Fruit fly (Drosophila melanogaster) whole organism, prepupa: ENCODE measurements around the gene CG15646.

Source experiments
- Blimp-1 ChIP-seq: fragments of 200-800 bp; sonication (Bioruptor generic); optimal IDR thresholded peaks from 3 replicates; lab custom pipeline; 2017; ENCODE audit warnings: missing biosample characterization, missing genetic modification characterization, mild to moderate bottlenecking, moderate library complexity, missing genetic modification reagents
- CG10631 ChIP-seq: fragments of 200-800 bp; sonication (Bioruptor generic); optimal IDR thresholded peaks from 2 replicates; lab custom pipeline; 2016; ENCODE audit warnings: missing biosample characterization, missing genetic modification characterization
- CG10669 ChIP-seq: fragments of 200-800 bp; sonication (Bioruptor generic); optimal IDR thresholded peaks from 3 replicates; lab custom pipeline; 2018; ENCODE audit warnings: missing biosample characterization, mild to moderate bottlenecking, missing genetic modification characterization, moderate library complexity
- CG11762 ChIP-seq: fragments of 200-800 bp; sonication (Bioruptor generic); optimal IDR thresholded peaks from 3 replicates; lab custom pipeline; 2016; ENCODE audit warnings: missing biosample characterization, missing genetic modification characterization; ENCODE audit not compliant: insufficient read depth
- CG1621 ChIP-seq: fragments of 200-800 bp; sonication (Bioruptor generic); optimal IDR thresholded peaks from 3 replicates; lab custom pipeline; 2018; ENCODE audit warnings: missing biosample characterization, mild to moderate bottlenecking, missing genetic modification characterization
- CG3032 ChIP-seq: fragments of 200-800 bp; optimal IDR thresholded peaks from 2 replicates; lab custom pipeline; 2019; ENCODE audit warnings: missing biosample characterization, mild to moderate bottlenecking, missing genetic modification characterization, moderate library complexity
- CG31627 ChIP-seq: fragments of 200-800 bp; sonication (Bioruptor generic); optimal IDR thresholded peaks from 3 replicates; lab custom pipeline; 2016; ENCODE audit warnings: missing biosample characterization, missing genetic modification characterization
- CG32006 ChIP-seq: fragments of 200-800 bp; sonication (Bioruptor generic); optimal IDR thresholded peaks from 3 replicates; lab custom pipeline; 2017; ENCODE audit warnings: missing biosample characterization, mild to moderate bottlenecking, missing genetic modification characterization
- CG34406 ChIP-seq: fragments of 200-800 bp; sonication (Bioruptor generic); optimal IDR thresholded peaks from 3 replicates; lab custom pipeline; 2016; ENCODE audit warnings: missing biosample characterization, missing genetic modification characterization
- CG4318 ChIP-seq: fragments of 200-800 bp; sonication (Bioruptor generic); optimal IDR thresholded peaks from 3 replicates; lab custom pipeline; 2017; ENCODE audit warnings: missing biosample characterization, mild to moderate bottlenecking, missing genetic modification characterization
- CG6163 ChIP-seq: fragments of 200-800 bp; sonication (Bioruptor generic); IDR thresholded peaks from 3 replicates; pipeline ENCODE4 v1.3.6; 2022; ENCODE audit warnings: missing biosample characterization, missing genetic modification characterization
- CG6276 ChIP-seq: fragments of 200-800 bp; sonication (Bioruptor generic); optimal IDR thresholded peaks from 2 replicates; lab custom pipeline; 2017; ENCODE audit warnings: missing biosample characterization, mild to moderate bottlenecking, missing genetic modification characterization
- CG6792 ChIP-seq: fragments of 200-800 bp; sonication (Bioruptor generic); optimal IDR thresholded peaks from 3 replicates; lab custom pipeline; 2016; ENCODE audit warnings: missing biosample characterization, missing genetic modification characterization
- CG6808 ChIP-seq: fragments of 200-800 bp; sonication (Bioruptor generic); optimal IDR thresholded peaks from 3 replicates; lab custom pipeline; 2017; ENCODE audit warnings: missing biosample characterization, missing genetic modification characterization, mild to moderate bottlenecking, moderate library complexity, missing genetic modification reagents
- CG6854 ChIP-seq: fragments of 200-800 bp; sonication (Bioruptor generic); optimal IDR thresholded peaks from 2 replicates; lab custom pipeline; 2017; ENCODE audit warnings: missing biosample characterization, mild to moderate bottlenecking, missing genetic modification characterization
- CG8119 ChIP-seq: fragments of 200-800 bp; sonication (Bioruptor generic); IDR thresholded peaks from 3 replicates; pipeline ENCODE4 v1.3.6; 2022; ENCODE audit warnings: missing biosample characterization, missing genetic modification characterization
- CG8319 ChIP-seq: fragments of 200-800 bp; sonication (Bioruptor generic); optimal IDR thresholded peaks from 3 replicates; lab custom pipeline; 2016; ENCODE audit warnings: missing biosample characterization, missing genetic modification characterization
- CG9139 ChIP-seq: fragments of 200-800 bp; sonication (Bioruptor generic); optimal IDR thresholded peaks from 3 replicates; lab custom pipeline; 2017; ENCODE audit warnings: missing biosample characterization, mild to moderate bottlenecking, missing genetic modification characterization
- Eip75B ChIP-seq: fragments of 200-800 bp; sonication (Bioruptor generic); optimal IDR thresholded peaks from 3 replicates; lab custom pipeline; 2016; ENCODE audit warnings: missing biosample characterization, missing genetic modification characterization
- Eip93F ChIP-seq: fragments of 200-800 bp; sonication (Bioruptor generic); optimal IDR thresholded peaks from 2 replicates; lab custom pipeline; 2016; ENCODE audit warnings: missing biosample characterization, mild to moderate bottlenecking, missing genetic modification characterization
- Ets21C ChIP-seq: fragments of 200-800 bp; sonication (Bioruptor generic); optimal IDR thresholded peaks from 3 replicates; lab custom pipeline; 2016; ENCODE audit warnings: missing biosample characterization, missing genetic modification characterization
- Ets96B ChIP-seq: fragments of 200-800 bp; optimal IDR thresholded peaks from 2 replicates; lab custom pipeline; 2019; ENCODE audit warnings: missing biosample characterization, mild to moderate bottlenecking, missing genetic modification characterization, moderate library complexity
- Gug ChIP-seq: fragments of 200-800 bp; sonication (Bioruptor generic); IDR thresholded peaks from 2 replicates; pipeline ENCODE4 v1.3.6; 2022; ENCODE audit warnings: missing biosample characterization, missing genetic modification characterization
- Hr39 ChIP-seq: fragments of 200-800 bp; sonication (Bioruptor generic); optimal IDR thresholded peaks from 2 replicates; lab custom pipeline; 2016; ENCODE audit warnings: missing biosample characterization, missing genetic modification characterization
- Hr4 ChIP-seq: fragments of 200-800 bp; sonication (Bioruptor generic); optimal IDR thresholded peaks from 3 replicates; lab custom pipeline; 2016; ENCODE audit warnings: missing biosample characterization, missing genetic modification characterization
- Lpt ChIP-seq: fragments of 200-800 bp; sonication (Bioruptor generic); optimal IDR thresholded peaks from 3 replicates; lab custom pipeline; 2016; ENCODE audit warnings: missing biosample characterization, missing genetic modification characterization
- Met ChIP-seq: fragments of 200-800 bp; sonication (Bioruptor generic); optimal IDR thresholded peaks from 3 replicates; lab custom pipeline; 2016; ENCODE audit warnings: missing biosample characterization, missing genetic modification characterization
- Smox ChIP-seq: fragments of 200-800 bp; sonication (Bioruptor generic); optimal IDR thresholded peaks from 3 replicates; lab custom pipeline; 2016; ENCODE audit warnings: missing biosample characterization, missing genetic modification characterization
- Sox102F ChIP-seq: fragments of 200-800 bp; sonication (Bioruptor generic); optimal IDR thresholded peaks from 2 replicates; lab custom pipeline; 2016; ENCODE audit warnings: missing biosample characterization, mild to moderate bottlenecking, missing genetic modification characterization
- Sox14 ChIP-seq: fragments of 200-800 bp; sonication (Bioruptor generic); optimal IDR thresholded peaks from 3 replicates; lab custom pipeline; 2016; ENCODE audit warnings: missing biosample characterization, missing genetic modification characterization
- Sox15 ChIP-seq: fragments of 200-800 bp; sonication (Bioruptor generic); optimal IDR thresholded peaks from 3 replicates; lab custom pipeline; 2016; ENCODE audit warnings: missing biosample characterization, missing genetic modification characterization
- achi ChIP-seq: fragments of 200-800 bp; sonication (Bioruptor generic); optimal IDR thresholded peaks from 3 replicates; lab custom pipeline; 2016; ENCODE audit warnings: missing biosample characterization, missing genetic modification characterization
- cyc ChIP-seq: fragments of 200-800 bp; sonication (Bioruptor generic); optimal IDR thresholded peaks from 3 replicates; lab custom pipeline; 2016; ENCODE audit warnings: missing biosample characterization, missing genetic modification characterization
- dac ChIP-seq: fragments of 200-800 bp; sonication (Bioruptor generic); optimal IDR thresholded peaks from 2 replicates; lab custom pipeline; 2017; ENCODE audit warnings: missing biosample characterization, mild to moderate bottlenecking, missing genetic modification characterization
- dsx ChIP-seq: fragments of 200-800 bp; optimal IDR thresholded peaks from 3 replicates; lab custom pipeline; 2019; ENCODE audit warnings: missing biosample characterization, mild to moderate bottlenecking, missing genetic modification characterization, moderate library complexity; ENCODE audit not compliant: poor library complexity, severe bottlenecking
- eg ChIP-seq: fragments of 200-800 bp; sonication (Bioruptor generic); IDR thresholded peaks from 3 replicates; pipeline ENCODE4 v1.3.6; 2022; ENCODE audit warnings: missing biosample characterization, missing genetic modification characterization
- fd59A ChIP-seq: fragments of 200-800 bp; sonication (Bioruptor generic); optimal IDR thresholded peaks from 2 replicates; lab custom pipeline; 2017; ENCODE audit warnings: missing biosample characterization, mild to moderate bottlenecking, missing genetic modification characterization, missing genetic modification reagents
- fd85E ChIP-seq: fragments of 200-800 bp; sonication (Bioruptor generic); optimal IDR thresholded peaks from 3 replicates; lab custom pipeline; 2016; ENCODE audit warnings: missing biosample characterization, missing genetic modification characterization
- fkh ChIP-seq: fragments of 200-800 bp; sonication (Bioruptor generic); optimal IDR thresholded peaks from 3 replicates; lab custom pipeline; 2017; ENCODE audit warnings: missing biosample characterization, mild to moderate bottlenecking, missing genetic modification characterization, moderate library complexity
- salr ChIP-seq, 2 experiments: fragments of 200-800 bp; sonication (Bioruptor generic); optimal IDR thresholded peaks; 3 replicates each; lab custom pipeline; 2016 to 2018; ENCODE audit warnings: missing biosample characterization in 2 of 2, missing genetic modification characterization in 2 of 2, mild to moderate bottlenecking in 1 of 2
- ss ChIP-seq, 2 experiments: fragments of 200-800 bp; sonication (Bioruptor generic); optimal IDR thresholded peaks; 2 replicates in 1 of 2; 3 replicates in 1 of 2; lab custom pipeline; 2017 to 2018; ENCODE audit warnings: mild to moderate bottlenecking in 2 of 2, missing biosample characterization in 2 of 2, missing genetic modification characterization in 2 of 2, moderate library complexity in 1 of 2
- svp ChIP-seq: fragments of 200-800 bp; sonication (Bioruptor generic); peaks from one replicate; lab custom pipeline; 2016; ENCODE audit warnings: missing biosample characterization, missing genetic modification characterization
- topi ChIP-seq: fragments of 200-800 bp; sonication (Bioruptor generic); optimal IDR thresholded peaks from 3 replicates; lab custom pipeline; 2016; ENCODE audit warnings: missing biosample characterization, missing genetic modification characterization
- vri ChIP-seq: fragments of 200-800 bp; sonication (Bioruptor generic); optimal IDR thresholded peaks from 3 replicates; lab custom pipeline; 2016; ENCODE audit warnings: missing biosample characterization, mild to moderate bottlenecking, missing genetic modification characterization

Gene CG15646

dm6 chrX:15646792-15647191 lies 24.0 kb downstream of the CG15646 start:
- TF ChIP-seq CG34406 (no peak), Sox14 (GFP tag; lab: Kevin White, UChicago) (no peak), topi (GFP tag; lab: Kevin White, UChicago) (no peak), salr (GFP tag; optimal IDR thresholded peaks at IDR 0.05; lab: Kevin White, UChicago) (no peak), CG8119 (GFP tag; lab: Robert Waterston, UW) (no peak), dac (GFP tag; lab: Kevin White, UChicago) (no peak), CG6808 (GFP tag; lab: Kevin White, UChicago) (no peak), CG3032 (no peak), dsx (GFP tag; lab: Kevin White, UChicago) (no peak), CG6792 (GFP tag; lab: Kevin White, UChicago) (no peak), Sox15 (GFP tag; lab: Kevin White, UChicago) (no peak), fkh (GFP tag; lab: Kevin White, UChicago) (no peak), Gug (GFP tag; lab: Robert Waterston, UW) (no peak), Lpt (GFP tag; lab: Kevin White, UChicago) (no peak), CG8319 (GFP tag; lab: Kevin White, UChicago) (no peak), CG6276 (GFP tag; lab: Kevin White, UChicago) (no peak), CG11762 (GFP tag; lab: Kevin White, UChicago) (no peak), CG10631 (GFP tag; lab: Kevin White, UChicago) (no peak), Hr4 (GFP tag; lab: Kevin White, UChicago) (no peak), Ets21C (GFP tag; lab: Kevin White, UChicago) (no peak)
- TF ChIP-seq, all 60 proteins: peak for 0

- TF ChIP-seq fd85E (GFP tag; lab: Kevin White, UChicago) (no peak), Sox15 (GFP tag; lab: Kevin White, UChicago) (no peak), CG8319 (GFP tag; lab: Kevin White, UChicago) (no peak), Blimp-1 (no peak), Smox (GFP tag; lab: Kevin White, UChicago) (no peak), CG10669 (GFP tag; lab: Kevin White, UChicago) (no peak), Eip93F (GFP tag; lab: Kevin White, UChicago) (no peak), CG34406 (no peak), ss (GFP tag; optimal IDR thresholded peaks at IDR 0.05; lab: Kevin White, UChicago) (no peak)
These were observed 26.9 kb downstream of the CG15646 start, which contains the start of gene CG8117 for dm6 chrX:15643922-15644321. TSS of gene CG8117 (plus strand) at chrX:15644222.

dm6 chrX:15643210-15643609 lies 27.6 kb downstream of the CG15646 start:
- TF ChIP-seq CG1621 (tag; lab: Kevin White, UChicago) (no peak), vri (GFP tag; lab: Kevin White, UChicago) (no peak), CG8119 (GFP tag; lab: Robert Waterston, UW) (no peak), Hr39 (GFP tag; lab: Kevin White, UChicago) (no peak), cyc (no peak), CG9139 (GFP tag; lab: Kevin White, UChicago) (no peak), CG6854 (GFP tag; lab: Kevin White, UChicago) (no peak), dac (GFP tag; lab: Kevin White, UChicago) (no peak), CG10631 (GFP tag; lab: Kevin White, UChicago) (no peak), Sox102F (GFP tag; lab: Kevin White, UChicago) (no peak), CG6163 (GFP tag; lab: Robert Waterston, UW) (no peak)

- TF ChIP-seq Eip75B (GFP tag; lab: Kevin White, UChicago) = peak; percentile 46
- peak; percentile 43 for TF ChIP-seq CG8319 (GFP tag; lab: Kevin White, UChicago)
- TF ChIP-seq eg (GFP tag; lab: Robert Waterston, UW) = 0 out of 3 replicates have a peak, but pooled peaks have one; percentile 23
- TF ChIP-seq CG3032 = peak; percentile 73
- TF ChIP-seq dsx (GFP tag; lab: Kevin White, UChicago) = peak; percentile 49
- TF ChIP-seq fd59A = peak; percentile 47
- TF ChIP-seq Eip93F (GFP tag; lab: Kevin White, UChicago) = no peak
- peak; percentile 48 for TF ChIP-seq CG32006
- TF ChIP-seq cyc = peak; percentile 65
- TF ChIP-seq Ets96B (tag; lab: Kevin White, UChicago) = peak; percentile 70
- TF ChIP-seq CG1621 (tag; lab: Kevin White, UChicago) = no peak
- no peak for TF ChIP-seq CG4318
- TF ChIP-seq achi (GFP tag; lab: Kevin White, UChicago) = peak; percentile 55
- peak; percentile 32 for TF ChIP-seq Sox15 (GFP tag; lab: Kevin White, UChicago)
- TF ChIP-seq fkh (GFP tag; lab: Kevin White, UChicago) = no peak
- no peak for TF ChIP-seq dac (GFP tag; lab: Kevin White, UChicago)
- TF ChIP-seq CG6854 (GFP tag; lab: Kevin White, UChicago) = no peak
- TF ChIP-seq Met (GFP tag; lab: Kevin White, UChicago) = peak; percentile 75
- TF ChIP-seq CG31627 (GFP tag; lab: Kevin White, UChicago) = peak; percentile 53
- peak; percentile 88 for TF ChIP-seq svp (GFP tag; lab: Kevin White, UChicago)
These were observed 28.8 kb downstream of the CG15646 start for dm6 chrX:15642056-15642455.
